Fruit fly (Drosophila melanogaster): Measurements from ENCODE around the gene lap.
A peak's percentile ranks its signal among the peaks of the same experiment; 100 is the strongest.

The lap gene

DNA sequence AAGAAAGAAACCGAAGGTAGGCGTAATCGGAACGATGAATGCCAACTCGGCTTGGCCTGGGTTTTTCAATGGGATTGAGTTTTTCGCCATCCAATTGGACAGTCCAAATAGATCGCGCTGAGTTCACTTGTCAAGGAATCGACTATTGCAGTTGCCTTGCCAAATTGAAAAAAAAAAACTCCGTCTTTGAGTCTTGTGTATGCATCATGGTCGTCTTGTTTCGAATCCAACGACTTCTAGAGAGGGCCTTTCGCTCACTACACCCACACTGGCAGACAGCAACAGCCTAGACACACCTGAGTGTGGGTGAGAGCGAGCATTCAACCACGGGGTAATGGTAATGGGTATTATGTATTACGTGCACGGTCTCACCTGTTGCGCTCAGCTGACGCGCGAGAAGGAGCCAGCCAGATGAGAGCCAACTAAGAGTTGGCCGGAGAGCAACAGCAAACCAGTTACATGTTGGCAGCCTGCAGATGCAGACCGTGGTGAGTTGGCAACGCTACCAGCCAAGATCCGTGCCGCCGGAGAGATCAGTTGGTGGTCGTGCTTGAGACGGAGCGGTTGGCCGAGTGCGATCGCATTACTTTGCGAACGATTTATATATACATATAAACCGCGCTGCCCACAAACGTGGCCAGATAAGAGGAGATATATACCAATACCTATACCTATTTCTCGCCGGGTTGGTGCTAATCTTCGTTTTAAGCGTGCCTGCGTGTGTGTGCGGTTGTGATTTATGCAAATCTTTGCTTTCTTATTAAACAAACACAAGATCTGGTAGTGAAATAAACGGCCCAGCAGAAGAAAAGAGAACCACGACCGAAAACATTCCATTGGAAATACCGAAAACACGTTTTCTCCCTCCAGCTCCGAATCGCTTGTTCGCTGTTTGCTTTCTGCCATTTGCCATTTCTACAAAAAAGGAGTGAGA lies 24.2 kb upstream of the lap start, which contains the start of gene sas:
TSS of gene sas (plus strand) at position 453 of the 934 bp plus-strand sequence.
- TF ChIP-seq CG14711 (tag; optimal IDR thresholded peaks at IDR 0.05) (no peak), ovo (GFP tag; optimal IDR thresholded peaks at IDR 0.05) (no peak), cnc (optimal IDR thresholded peaks at IDR 0.05) (no peak), CG7045 (GFP tag; optimal IDR thresholded peaks at IDR 0.05) (no peak), CG5204 (GFP tag; optimal IDR thresholded peaks at IDR 0.05) (no peak), pad (GFP tag; optimal IDR thresholded peaks at IDR 0.05) (no peak)

DNA sequence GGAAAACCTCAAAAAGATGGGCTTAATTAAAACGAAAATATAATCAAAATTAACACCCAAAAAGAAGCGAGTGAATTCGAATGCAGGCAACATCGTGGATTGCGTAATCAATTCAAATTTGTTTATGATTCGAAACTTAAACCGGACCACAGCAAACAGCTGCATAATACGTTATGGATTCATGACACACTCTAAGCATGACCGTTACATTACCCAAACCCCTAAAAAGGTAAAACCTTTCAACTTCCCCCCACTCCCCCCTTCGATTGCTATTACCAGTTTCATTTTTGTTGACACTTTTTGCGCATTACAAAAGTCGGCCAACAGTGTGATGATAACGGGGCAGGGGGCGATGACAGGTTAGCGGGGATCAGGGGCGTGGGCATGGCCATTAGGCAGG lies 16.9 kb upstream of the lap start:
- TF ChIP-seq cic (GFP tag; optimal IDR thresholded peaks at IDR 0.05) (no peak), CG5204 (GFP tag; optimal IDR thresholded peaks at IDR 0.05) (no peak), toe (GFP tag; optimal IDR thresholded peaks at IDR 0.05) (no peak), Crg-1 (GFP tag; optimal IDR thresholded peaks at IDR 0.05) (no peak), Clk (GFP tag; optimal IDR thresholded peaks at IDR 0.05) (no peak), pad (GFP tag; optimal IDR thresholded peaks at IDR 0.05) (no peak), CG11617 (GFP tag; optimal IDR thresholded peaks at IDR 0.05) (no peak), Mnt (GFP tag; optimal IDR thresholded peaks at IDR 0.05) (no peak), tj (GFP tag; optimal IDR thresholded peaks at IDR 0.05) (no peak)

- TF ChIP-seq CG5204 (GFP tag; optimal IDR thresholded peaks at IDR 0.05) = no peak
- no peak for TF ChIP-seq bab1 (GFP tag; optimal IDR thresholded peaks at IDR 0.05)
- no peak for TF ChIP-seq Crg-1 (GFP tag; optimal IDR thresholded peaks at IDR 0.05)
- TF ChIP-seq CG33017 (tag; optimal IDR thresholded peaks at IDR 0.05) = no peak
Measured at dm6 chr3R:7171384-7172099, 15.3 kb upstream of the lap start.

dm6 chr3R:7172978-7173377 lies 13.8 kb upstream of the lap start:
- TF ChIP-seq CG7045 (GFP tag; optimal IDR thresholded peaks at IDR 0.05) (no peak), CG1620 (GFP tag; optimal IDR thresholded peaks at IDR 0.05) (no peak), ovo (GFP tag; optimal IDR thresholded peaks at IDR 0.05) (no peak), toe (GFP tag; optimal IDR thresholded peaks at IDR 0.05) (no peak), CG5204 (GFP tag; optimal IDR thresholded peaks at IDR 0.05) (no peak), cic (GFP tag; optimal IDR thresholded peaks at IDR 0.05) (no peak), cnc (optimal IDR thresholded peaks at IDR 0.05) (no peak)

DNA sequence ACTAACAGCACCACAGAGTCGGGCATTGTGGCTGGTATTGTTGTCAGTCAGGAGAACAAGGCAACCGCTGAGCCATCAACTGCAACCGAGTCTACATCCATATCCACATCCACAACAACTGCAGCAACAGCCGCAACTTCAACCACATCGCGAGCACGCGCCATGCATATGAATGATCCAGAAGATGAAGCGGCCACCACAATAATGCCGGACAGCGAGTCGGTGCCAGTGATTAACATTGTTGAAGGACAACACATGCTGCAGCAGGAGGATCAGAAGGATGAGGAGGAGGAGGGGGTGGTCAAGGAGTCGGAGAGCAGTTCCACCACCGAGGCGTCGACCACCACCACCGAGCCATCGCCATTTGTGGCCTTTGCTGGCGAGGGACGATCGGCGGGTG lies 12.0 kb upstream of the lap start:
- TF ChIP-seq bab1 (GFP tag; optimal IDR thresholded peaks at IDR 0.05) (no peak), CG14711 (tag; optimal IDR thresholded peaks at IDR 0.05) (no peak), ovo (GFP tag; optimal IDR thresholded peaks at IDR 0.05) (no peak), pad (GFP tag; optimal IDR thresholded peaks at IDR 0.05) (no peak), CG33017 (tag; optimal IDR thresholded peaks at IDR 0.05) (no peak), CG1620 (GFP tag; optimal IDR thresholded peaks at IDR 0.05) (no peak)

DNA sequence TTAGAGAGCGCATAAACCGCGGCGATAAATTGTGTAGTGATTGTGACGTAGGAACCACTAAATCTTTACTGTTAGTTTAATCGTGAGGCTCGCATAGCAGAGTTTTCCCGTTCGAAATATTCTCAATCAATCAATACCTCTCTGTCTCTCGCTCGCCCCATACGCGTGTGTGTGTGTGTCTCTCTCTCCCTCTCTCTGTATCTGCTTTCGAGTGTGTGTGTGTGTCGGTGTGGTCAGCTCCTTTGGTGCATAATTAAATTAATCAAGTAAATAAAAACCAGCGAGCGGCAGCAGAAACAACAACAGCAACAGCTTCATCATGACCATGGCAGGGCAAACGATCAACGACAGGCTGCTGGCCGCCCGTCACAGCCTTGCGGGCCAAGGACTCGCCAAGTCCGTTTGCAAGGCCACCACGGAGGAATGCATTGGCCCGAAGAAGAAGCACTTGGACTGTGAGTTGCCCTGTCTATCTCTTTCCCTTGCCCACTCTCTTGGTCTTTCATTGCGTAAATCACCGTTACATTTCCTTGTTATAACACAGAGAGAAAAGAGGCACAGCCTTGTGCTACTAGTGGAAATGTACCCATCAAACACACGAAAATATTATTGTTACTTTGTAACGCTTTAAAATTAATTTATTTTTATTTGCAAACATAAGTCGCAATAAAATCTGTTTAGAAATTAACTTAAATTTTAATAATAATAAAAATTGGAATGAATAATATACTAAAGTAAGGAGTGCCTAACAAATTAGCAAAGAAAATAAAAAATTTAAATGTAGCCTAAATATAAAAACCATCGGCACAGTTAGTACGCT lies 509 bp downstream of the lap start:
- no peak for TF ChIP-seq tj (GFP tag; optimal IDR thresholded peaks at IDR 0.05)
- no peak for TF ChIP-seq CG11617 (GFP tag; optimal IDR thresholded peaks at IDR 0.05)
- TF ChIP-seq bab1 (GFP tag; optimal IDR thresholded peaks at IDR 0.05) = peak; percentile 3
- TF ChIP-seq ovo (GFP tag; optimal IDR thresholded peaks at IDR 0.05) = peak; percentile 19
- TF ChIP-seq Crg-1 (GFP tag; optimal IDR thresholded peaks at IDR 0.05) = no peak
- no peak for TF ChIP-seq Hr96 (GFP tag; optimal IDR thresholded peaks at IDR 0.05)
- no peak for TF ChIP-seq CG33017 (tag; optimal IDR thresholded peaks at IDR 0.05)

- TF ChIP-seq tj (GFP tag; optimal IDR thresholded peaks at IDR 0.05) = peak; percentile 70
- TF ChIP-seq CG7101 (tag; optimal IDR thresholded peaks at IDR 0.05) = no peak
Measured at dm6 chr3R:7187989-7188388, 1.2 kb downstream of the lap start.

DNA sequence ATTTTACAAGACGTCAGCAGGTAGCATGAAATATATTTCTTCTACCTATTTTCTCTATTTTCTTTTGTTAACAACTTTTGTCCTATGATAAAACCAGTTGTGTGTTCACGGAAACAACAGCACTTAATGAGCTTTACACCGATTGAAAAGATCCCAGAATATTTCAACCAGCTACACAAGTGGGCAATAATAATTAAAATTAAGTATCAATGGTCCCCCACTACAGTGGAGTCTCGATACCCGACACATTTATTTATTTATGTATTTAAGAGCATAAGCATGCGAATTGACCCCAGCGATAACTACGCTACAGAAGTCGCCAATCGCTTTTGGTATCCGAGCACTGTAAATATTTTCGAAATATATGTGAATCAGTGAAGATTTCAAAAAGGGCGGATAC lies 1.9 kb downstream of the lap start:
- TF ChIP-seq kay (GFP tag; ENCODE audit: borderline replicate concordance) (peak; percentile 67), CG12768 (GFP tag; optimal IDR thresholded peaks at IDR 0.05) (no peak), Crg-1 (GFP tag; optimal IDR thresholded peaks at IDR 0.05) (no peak)
